Fruit fly (Drosophila melanogaster): ENCODE results near the gene Mob2.

- TF ChIP-seq ttk (optimal IDR thresholded peaks at IDR 0.05) = no peak
- no peak for TF ChIP-seq Myc (optimal IDR thresholded peaks at IDR 0.05)
- no peak for TF ChIP-seq psq (optimal IDR thresholded peaks at IDR 0.05)
- TF ChIP-seq h (optimal IDR thresholded peaks at IDR 0.05) = no peak
These were observed 19.1 kb downstream of the Mob2 start for dm6 chr3L:11542948-11543347.

Measured in Kc167 (cell line).